Worm (Caenorhabditis elegans): Measurements from ENCODE around the gene sri-40.

The sri-40 gene

DNA sequence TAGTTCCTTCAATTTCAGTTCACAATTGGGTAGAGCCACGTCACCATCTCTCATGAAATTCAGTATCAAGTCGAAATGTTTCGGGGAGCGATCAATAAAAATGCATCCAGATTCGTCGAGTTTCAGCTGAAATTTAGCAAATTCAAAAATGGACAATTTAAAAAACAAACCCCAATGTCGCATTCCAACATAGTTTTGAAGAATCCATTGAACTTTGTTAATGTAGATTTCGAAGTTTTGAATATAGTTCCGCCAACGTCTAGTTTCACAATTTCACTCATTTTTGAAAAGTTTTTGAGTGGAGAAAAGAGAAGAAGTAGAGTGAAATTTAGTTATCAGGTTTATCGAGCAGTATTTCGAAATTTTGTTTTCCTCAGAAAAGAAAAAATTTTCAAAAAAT lies 44.0 kb downstream of the sri-40 start, which contains the start of gene ZC239.14:
Gene ZC239.14 (minus strand): TSS at position 305 of the 400 bp plus-strand sequence.
- no peak for TF ChIP-seq nhr-11 (tag; optimal IDR thresholded peaks at IDR 0.05)
- TF ChIP-seq che-1 (tag; optimal IDR thresholded peaks at IDR 0.05), result no peak
- TF ChIP-seq hlh-8 (tag; optimal IDR thresholded peaks at IDR 0.05), result no peak
- TF ChIP-seq hlh-30 (tag; optimal IDR thresholded peaks at IDR 0.05; ENCODE audit: insufficient read depth), result no peak
- TF ChIP-seq pag-3 (tag; optimal IDR thresholded peaks at IDR 0.05; ENCODE audit: borderline replicate concordance), result no peak
- TF ChIP-seq zip-5 (tag; optimal IDR thresholded peaks at IDR 0.05), result no peak
- no peak for TF ChIP-seq gmeb-2 (tag; optimal IDR thresholded peaks at IDR 0.05)
- TF ChIP-seq nfya-1 (tag; optimal IDR thresholded peaks at IDR 0.05), result no peak

DNA sequence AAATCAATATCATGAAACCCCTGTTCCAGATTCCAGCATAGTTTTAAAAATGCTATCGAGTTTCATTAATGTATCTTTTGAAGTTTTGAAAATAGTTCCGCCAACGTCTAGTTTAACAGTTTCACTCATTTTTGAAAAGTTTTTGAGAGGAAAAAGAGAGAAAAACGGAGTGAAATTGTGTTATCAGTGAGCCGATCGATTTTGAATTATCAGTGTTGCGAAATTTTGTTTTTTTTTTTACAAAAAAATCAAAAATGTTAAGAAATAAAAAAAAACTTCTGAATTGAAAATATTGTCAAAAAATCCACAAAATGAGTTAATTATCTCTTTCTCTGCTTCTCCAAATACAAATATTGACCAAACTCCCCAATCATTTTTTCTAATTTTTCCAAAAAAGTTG lies 44.9 kb downstream of the sri-40 start, which contains the start of gene ZC239.13:
Gene ZC239.13 (minus strand): TSS at position 154 of the 400 bp plus-strand sequence.
- no peak for TF ChIP-seq pha-2 (tag; optimal IDR thresholded peaks at IDR 0.05)
- TF ChIP-seq odd-2 (tag; optimal IDR thresholded peaks at IDR 0.05), result no peak
- TF ChIP-seq ztf-16 (tag; optimal IDR thresholded peaks at IDR 0.05), result no peak
- TF ChIP-seq ceh-34 (tag; optimal IDR thresholded peaks at IDR 0.05), result no peak
- no peak for TF ChIP-seq ahr-1 (tag; optimal IDR thresholded peaks at IDR 0.05)
- TF ChIP-seq ceh-19 (GFP tag; optimal IDR thresholded peaks at IDR 0.05), result no peak
- no peak for TF ChIP-seq ceh-31 (tag; optimal IDR thresholded peaks at IDR 0.05)
- TF ChIP-seq unc-55 (GFP tag; optimal IDR thresholded peaks at IDR 0.05), result no peak
- no peak for TF ChIP-seq pag-3 (tag; optimal IDR thresholded peaks at IDR 0.05; ENCODE audit: borderline replicate concordance)
- no peak for TF ChIP-seq C08G9.2 (tag; optimal IDR thresholded peaks at IDR 0.05)
- TF ChIP-seq che-1 (tag; optimal IDR thresholded peaks at IDR 0.05), result no peak
- TF ChIP-seq elt-2 (tag; optimal IDR thresholded peaks at IDR 0.05), result no peak
- TF ChIP-seq syd-9 (tag; optimal IDR thresholded peaks at IDR 0.05), result no peak
- TF ChIP-seq elt-4 (tag; optimal IDR thresholded peaks at IDR 0.05), result no peak
- TF ChIP-seq unc-42 (tag; optimal IDR thresholded peaks at IDR 0.05), result no peak
- TF ChIP-seq hlh-13 (GFP tag; optimal IDR thresholded peaks at IDR 0.05), result no peak
- TF ChIP-seq fax-1 (tag; optimal IDR thresholded peaks at IDR 0.05), result no peak
- TF ChIP-seq unc-86 (tag; optimal IDR thresholded peaks at IDR 0.05), result no peak

DNA sequence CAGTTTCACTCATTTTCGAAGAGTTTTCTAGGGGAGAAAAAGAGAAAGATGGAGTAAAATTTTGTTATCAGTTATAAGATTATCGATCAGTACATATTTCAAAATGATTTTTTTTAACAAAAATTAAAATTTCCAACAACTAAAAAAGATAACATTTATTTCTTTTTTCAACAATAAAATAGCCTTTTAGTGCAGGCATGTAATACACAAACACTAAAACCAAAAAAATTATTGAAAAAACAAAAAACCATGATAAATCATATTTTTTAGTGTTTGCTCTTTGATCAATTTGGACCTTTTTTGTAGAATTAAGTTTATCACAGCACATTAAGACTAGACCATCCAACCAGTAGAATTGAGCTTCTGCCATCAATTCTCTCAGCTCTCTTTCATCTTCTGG lies 46.9 kb downstream of the sri-40 start, which contains the start of gene ZC239.15:
Gene ZC239.15 (minus strand): TSS at position 101 of the 400 bp plus-strand sequence.
- TF ChIP-seq lin-11 (tag; optimal IDR thresholded peaks at IDR 0.05), result no peak
- no peak for TF ChIP-seq dmd-4 (tag; optimal IDR thresholded peaks at IDR 0.05; ENCODE audit: borderline replicate concordance)
- no peak for TF ChIP-seq ceh-45 (GFP tag; IDR thresholded peaks at IDR 0.05)

DNA sequence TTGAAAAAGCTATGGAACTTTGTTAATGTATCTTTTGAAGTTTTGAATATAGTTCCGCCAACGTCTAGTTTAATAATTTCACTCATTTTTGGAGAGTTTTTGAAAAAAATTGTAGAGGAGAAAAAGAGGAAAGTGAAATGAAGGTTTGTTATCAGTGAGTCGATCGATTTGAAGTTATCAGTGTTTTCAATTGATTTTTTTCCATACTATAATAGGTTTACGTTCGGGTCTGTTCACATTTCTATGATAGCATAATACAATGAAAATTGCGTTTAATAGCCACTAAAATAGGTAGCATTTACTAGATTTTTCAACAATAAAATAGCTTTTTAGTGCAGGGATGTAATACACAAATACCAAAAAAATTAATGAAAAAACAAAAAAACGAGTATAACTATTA lies 47.4 kb downstream of the sri-40 start, which contains the start of gene ZC239.16:
Gene ZC239.16 (minus strand): TSS at position 120 of the 400 bp plus-strand sequence.
- no peak for TF ChIP-seq eyg-1 (tag; optimal IDR thresholded peaks at IDR 0.05)
- TF ChIP-seq sox-2 (GFP tag; IDR thresholded peaks at IDR 0.05), result no peak
- TF ChIP-seq odd-2 (tag; optimal IDR thresholded peaks at IDR 0.05), result no peak
- TF ChIP-seq ref-2 (tag; optimal IDR thresholded peaks at IDR 0.05), result no peak
- TF ChIP-seq ceh-22 (tag; optimal IDR thresholded peaks at IDR 0.05), result no peak
- no peak for TF ChIP-seq rnt-1 (tag; optimal IDR thresholded peaks at IDR 0.05)
- TF ChIP-seq ceh-24 (tag; optimal IDR thresholded peaks at IDR 0.05), result no peak
- no peak for TF ChIP-seq ama-1 (optimal IDR thresholded peaks at IDR 0.05)
- no peak for TF ChIP-seq pax-1 (tag; optimal IDR thresholded peaks at IDR 0.05)
- TF ChIP-seq fkh-10 (GFP tag; optimal IDR thresholded peaks at IDR 0.05), result no peak
- no peak for TF ChIP-seq hlh-15 (tag; optimal IDR thresholded peaks at IDR 0.05)
- TF ChIP-seq pat-9 (tag; optimal IDR thresholded peaks at IDR 0.05), result no peak
- TF ChIP-seq sdc-2 (tag; optimal IDR thresholded peaks at IDR 0.05), result no peak
- TF ChIP-seq ceh-30 (tag; optimal IDR thresholded peaks at IDR 0.05), result no peak
- TF ChIP-seq ceh-34 (tag; optimal IDR thresholded peaks at IDR 0.05), result no peak
- TF ChIP-seq ceh-6 (GFP tag; optimal IDR thresholded peaks at IDR 0.05), result no peak
- TF ChIP-seq F13H6.1 (tag; optimal IDR thresholded peaks at IDR 0.05), result no peak
- TF ChIP-seq tbx-2 (tag; optimal IDR thresholded peaks at IDR 0.05), result no peak
- TF ChIP-seq K09A11.1 (tag; optimal IDR thresholded peaks at IDR 0.05; ENCODE audit: insufficient read depth), result no peak
